Worm (Caenorhabditis elegans) whole organism, L3 larva: ENCODE results near the gene dhs-18.

Source experiments
- R02D3.7 ChIP-seq: fragments of 150-350 bp; optimal IDR thresholded peaks from 2 replicates; lab custom pipeline; 2014; ENCODE audit warnings: missing biosample characterization, missing genetic modification characterization
- ZK546.5 ChIP-seq: sonication (generic microtip); optimal IDR thresholded peaks from 2 replicates; lab custom pipeline; 2017; ENCODE audit warnings: missing biosample characterization, missing genetic modification characterization
- ama-1 ChIP-seq: fragments of 150-350 bp; optimal IDR thresholded peaks from 2 replicates; lab custom pipeline; 2018
- ceh-16 ChIP-seq: sonication (generic microtip); optimal IDR thresholded peaks from 2 replicates; lab custom pipeline; 2017; ENCODE audit warnings: missing biosample characterization, missing genetic modification characterization
- ceh-82 ChIP-seq: fragments of 150-350 bp; optimal IDR thresholded peaks from 2 replicates; lab custom pipeline; 2014; ENCODE audit warnings: missing biosample characterization, missing genetic modification characterization
- ceh-9 ChIP-seq: sonication (generic microtip); optimal IDR thresholded peaks from 2 replicates; lab custom pipeline; 2018; ENCODE audit warnings: missing biosample characterization, missing genetic modification characterization
- elt-1 ChIP-seq: fragments of 150-350 bp; optimal IDR thresholded peaks from 2 replicates; lab custom pipeline; 2014; ENCODE audit warnings: missing biosample characterization, missing genetic modification characterization
- elt-2 ChIP-seq: sonication (generic microtip); optimal IDR thresholded peaks from 2 replicates; lab custom pipeline; 2016; ENCODE audit warnings: missing genetic modification reagents, mild to moderate bottlenecking, missing genetic modification characterization, missing compliant biosample characterization
- elt-3 ChIP-seq, 3 experiments: fragments of 150-350 bp in 1 of 3; sonication (generic microtip) in 2 of 3; optimal IDR thresholded peaks; 2 replicates in 2 of 3; 4 replicates in 1 of 3; lab custom pipeline; 2014 to 2017; ENCODE audit warnings: missing biosample characterization in 3 of 3, missing genetic modification characterization in 3 of 3
- fkh-10 ChIP-seq: sonication (generic microtip); optimal IDR thresholded peaks from 2 replicates; lab custom pipeline; 2017; ENCODE audit warnings: missing biosample characterization, missing genetic modification reagents, missing genetic modification characterization
- fkh-2 ChIP-seq: fragments of 150-350 bp; optimal IDR thresholded peaks from 2 replicates; lab custom pipeline; 2014; ENCODE audit warnings: missing biosample characterization, missing genetic modification reagents, missing genetic modification characterization
- jun-1 ChIP-seq: fragments of 150-350 bp; optimal IDR thresholded peaks from 2 replicates; lab custom pipeline; 2014; ENCODE audit warnings: missing biosample characterization, missing genetic modification reagents, missing genetic modification characterization
- lin-39 ChIP-seq: fragments of 150-350 bp; optimal IDR thresholded peaks from 2 replicates; lab custom pipeline; 2018; ENCODE audit warnings: missing biosample characterization, missing genetic modification reagents, missing genetic modification characterization
- mdl-1 ChIP-seq: fragments of 150-350 bp; optimal IDR thresholded peaks from 2 replicates; lab custom pipeline; 2014; ENCODE audit warnings: missing biosample characterization, missing genetic modification characterization
- mml-1 ChIP-seq: fragments of 150-350 bp; sonication (generic microtip); optimal IDR thresholded peaks from 3 replicates; lab custom pipeline; 2014; ENCODE audit warnings: missing biosample characterization, missing genetic modification characterization
- nhr-23 ChIP-seq: fragments of 150-350 bp; optimal IDR thresholded peaks from 2 replicates; lab custom pipeline; 2014; ENCODE audit warnings: missing biosample characterization, missing genetic modification reagents, missing genetic modification characterization
- nhr-237 ChIP-seq: fragments of 150-350 bp; optimal IDR thresholded peaks from 2 replicates; lab custom pipeline; 2014; ENCODE audit warnings: missing biosample characterization, missing genetic modification characterization
- nhr-25 ChIP-seq: sonication (generic microtip); optimal IDR thresholded peaks from 2 replicates; lab custom pipeline; 2017; ENCODE audit warnings: missing biosample characterization, missing genetic modification characterization
- nhr-28 ChIP-seq: fragments of 150-350 bp; optimal IDR thresholded peaks from 2 replicates; lab custom pipeline; 2014; ENCODE audit warnings: missing biosample characterization, missing genetic modification characterization
- nhr-43 ChIP-seq: sonication (generic microtip); optimal IDR thresholded peaks from 2 replicates; lab custom pipeline; 2016; ENCODE audit warnings: mild to moderate bottlenecking, missing genetic modification characterization, missing compliant biosample characterization; ENCODE audit not compliant: poor library complexity, severe bottlenecking
- nhr-76 ChIP-seq: fragments of 150-350 bp; sonication (generic microtip); optimal IDR thresholded peaks from 5 replicates; lab custom pipeline; 2014; ENCODE audit warnings: missing biosample characterization, missing genetic modification characterization
- nhr-77 ChIP-seq: fragments of 150-350 bp; optimal IDR thresholded peaks from 2 replicates; lab custom pipeline; 2014; ENCODE audit warnings: missing biosample characterization, missing genetic modification characterization
- pha-4 ChIP-seq: fragments of 150-350 bp; optimal IDR thresholded peaks from 2 replicates; lab custom pipeline; 2014; ENCODE audit warnings: missing biosample characterization, missing genetic modification reagents, missing genetic modification characterization
- pqm-1 ChIP-seq: fragments of 150-350 bp; optimal IDR thresholded peaks from 2 replicates; lab custom pipeline; 2017; ENCODE audit warnings: missing biosample characterization, missing genetic modification characterization, inconsistent platforms
- sea-2 ChIP-seq: fragments of 150-350 bp; sonication (generic microtip); optimal IDR thresholded peaks from 4 replicates; lab custom pipeline; 2014; ENCODE audit warnings: missing biosample characterization, missing genetic modification reagents, missing genetic modification characterization
- skn-1 ChIP-seq: fragments of 150-350 bp; optimal IDR thresholded peaks from 2 replicates; lab custom pipeline; 2014; ENCODE audit warnings: missing biosample characterization, missing genetic modification characterization
- snpc-4 ChIP-seq: fragments of 150-350 bp; optimal IDR thresholded peaks from 2 replicates; lab custom pipeline; 2014; ENCODE audit warnings: missing biosample characterization, missing genetic modification characterization
- unc-39 ChIP-seq: sonication (generic microtip); optimal IDR thresholded peaks from 4 replicates; lab custom pipeline; 2017; ENCODE audit warnings: missing biosample characterization, missing genetic modification characterization
- unc-62 ChIP-seq: fragments of 150-350 bp; sonication (generic microtip); optimal IDR thresholded peaks from 4 replicates; lab custom pipeline; 2014; ENCODE audit warnings: missing biosample characterization, missing genetic modification reagents, missing genetic modification characterization
- zag-1 ChIP-seq: fragments of 150-350 bp; optimal IDR thresholded peaks from 2 replicates; lab custom pipeline; 2014; ENCODE audit warnings: missing biosample characterization, missing genetic modification characterization
- ztf-4 ChIP-seq: fragments of 150-350 bp; optimal IDR thresholded peaks from 2 replicates; lab custom pipeline; 2014; ENCODE audit warnings: missing biosample characterization, missing genetic modification characterization

The dhs-18 gene

ce11 chrV:11046730-11047129 lies at the start of gene dhs-18:
Gene dhs-18, minus strand, starts transcription at chrV:11046833.
- TF ChIP-seq elt-1 (tag; lab: Kevin White, UChicago) (no peak), R02D3.7 (tag; lab: Kevin White, UChicago) (no peak), elt-2 (tag; lab: Kevin White, UChicago) (peak; percentile 72), nhr-43 (tag; lab: Kevin White, UChicago) (no peak), pqm-1 (tag; lab: Kevin White, UChicago) (peak; percentile 83), zag-1 (tag; lab: Kevin White, UChicago) (no peak), nhr-77 (no peak), ceh-16 (tag; lab: Kevin White, UChicago) (no peak), unc-62 (GFP tag; lab: Kevin White, UChicago) (no peak), mdl-1 (tag; lab: Kevin White, UChicago) (no peak)

ce11 chrV:11095873-11096272 lies 49.2 kb upstream of the dhs-18 start, which contains the start of gene Y42A5A.3:
Gene Y42A5A.3, minus strand, starts transcription at chrV:11095973.
- no peak for TF ChIP-seq ceh-82

ce11 chrV:11094698-11095097 lies 48.1 kb upstream of the dhs-18 start:
- TF ChIP-seq R02D3.7 (tag; lab: Kevin White, UChicago) = no peak
- TF ChIP-seq pha-4 (tag; lab: Kevin White, UChicago) = no peak
- TF ChIP-seq elt-2 (tag; lab: Kevin White, UChicago) = no peak
- TF ChIP-seq jun-1 (tag; lab: Kevin White, UChicago) = peak; percentile 25
- TF ChIP-seq nhr-25 (tag; lab: Kevin White, UChicago) = no peak
- TF ChIP-seq unc-39 = no peak
- TF ChIP-seq lin-39 = no peak
- TF ChIP-seq unc-62 (GFP tag; lab: Kevin White, UChicago) = no peak
- no peak for TF ChIP-seq nhr-28 (tag; lab: Kevin White, UChicago)
- peak; percentile 2 for TF ChIP-seq nhr-23
- TF ChIP-seq elt-1 (tag; lab: Kevin White, UChicago) = peak; percentile 35
- TF ChIP-seq ztf-4 (tag; lab: Kevin White, UChicago) = no peak
- no peak for TF ChIP-seq sea-2 (GFP tag; lab: Kevin White, UChicago)
- no peak for TF ChIP-seq fkh-10 (GFP tag; lab: Kevin White, UChicago)
- no peak for TF ChIP-seq nhr-76
- no peak for TF ChIP-seq snpc-4
- no peak for TF ChIP-seq ceh-9 (tag; lab: Kevin White, UChicago)
- TF ChIP-seq nhr-77 = no peak
- no peak for TF ChIP-seq ama-1 (lab: Kevin White, UChicago)
- TF ChIP-seq skn-1 (tag; lab: Kevin White, UChicago) = no peak

ce11 chrV:11093163-11094091 lies 46.8 kb upstream of the dhs-18 start, which contains the start of gene lact-8:
Gene lact-8, minus strand, starts transcription at chrV:11093607.
- TF ChIP-seq nhr-25 (tag; lab: Kevin White, UChicago) (peak; percentile 13), elt-3 (tag; optimal IDR thresholded peaks at IDR 0.05; lab: Kevin White, UChicago) (no peak), unc-39 (no peak), ceh-16 (tag; lab: Kevin White, UChicago) (no peak), elt-1 (tag; lab: Kevin White, UChicago) (peak; percentile 65), nhr-237 (no peak), snpc-4 (no peak), fkh-2 (tag; lab: Kevin White, UChicago) (no peak), ZK546.5 (tag; lab: Kevin White, UChicago) (no peak)

ce11 chrV:11087519-11087998 lies 40.9 kb upstream of the dhs-18 start, which contains the start of gene Y42A5A.1:
Gene Y42A5A.1, plus strand, starts transcription at chrV:11087948.
- TF ChIP-seq R02D3.7 (tag; lab: Kevin White, UChicago) (no peak), nhr-25 (tag; lab: Kevin White, UChicago) (peak; percentile 3)

- TF ChIP-seq mml-1 (tag; lab: Kevin White, UChicago) = no peak
- TF ChIP-seq pqm-1 (tag; lab: Kevin White, UChicago) = peak; percentile 35
- TF ChIP-seq elt-2 (tag; lab: Kevin White, UChicago) = peak; percentile 85
- TF ChIP-seq, all 47 proteins: peak for 2
Observed at ce11 chrV:11087119-11087518, 40.5 kb upstream of the dhs-18 start.
